Worm (Caenorhabditis elegans) whole organism, early embryonic: Measurements from ENCODE around the gene lgc-11.

Source experiments
- ama-1 ChIP-seq: fragments of 150-350 bp; optimal IDR thresholded peaks from 2 replicates; lab custom pipeline; 2014
- hmbx-1 ChIP-seq: sonication (generic microtip); optimal IDR thresholded peaks from 2 replicates; lab custom pipeline; 2016; ENCODE audit warnings: mild to moderate bottlenecking, missing genetic modification characterization, missing compliant biosample characterization
- hmg-4 ChIP-seq: fragments of 200-800 bp; sonication (Bioruptor generic); optimal IDR thresholded peaks from 2 replicates; lab custom pipeline; 2018; ENCODE audit warnings: mild to moderate bottlenecking, missing genetic modification characterization, missing compliant biosample characterization
- pes-1 ChIP-seq: fragments of 200-800 bp; sonication (Bioruptor generic); IDR thresholded peaks from 2 replicates; pipeline ENCODE4 v1.3.6; 2022; ENCODE audit warnings: missing genetic modification reagents, missing genetic modification characterization, missing compliant biosample characterization

- TF ChIP-seq hmbx-1 (tag; lab: Kevin White, UChicago), result no peak
- TF ChIP-seq ama-1 (lab: Kevin White, UChicago), result no peak
- TF ChIP-seq pes-1 (GFP tag; lab: Robert Waterston, UW), result no peak
- TF ChIP-seq hmg-4 (GFP tag; lab: Kevin White, UChicago), result no peak
Observed at ce11 chrX:7522595-7522994, 16.2 kb upstream of the lgc-11 start.
